Worm (Caenorhabditis elegans): ENCODE data around the gene ret-1.

The ret-1 gene

ce11 chrV:14851206-14851605 is 4.0 kb upstream of the ret-1 start:
- no peak for TF ChIP-seq dpl-1 (GFP tag; optimal IDR thresholded peaks at IDR 0.05)
- TF ChIP-seq fkh-8 (tag; optimal IDR thresholded peaks at IDR 0.05), result peak; percentile 37
- TF ChIP-seq xbp-1 (tag; optimal IDR thresholded peaks at IDR 0.05), result peak; percentile 9
- peak; percentile 53 for TF ChIP-seq tbx-2 (tag; optimal IDR thresholded peaks at IDR 0.05)
- TF ChIP-seq unc-86 (tag; optimal IDR thresholded peaks at IDR 0.05), result peak; percentile 2
- TF ChIP-seq nhr-47 (tag; optimal IDR thresholded peaks at IDR 0.05), result peak; percentile 45
- peak; percentile 84 for TF ChIP-seq lin-14 (GFP tag; optimal IDR thresholded peaks at IDR 0.05)
- peak; percentile 10 for TF ChIP-seq rnt-1 (tag; optimal IDR thresholded peaks at IDR 0.05)
- TF ChIP-seq ztf-4 (tag; optimal IDR thresholded peaks at IDR 0.05), result no peak
- no peak for TF ChIP-seq lin-39 (tag; optimal IDR thresholded peaks at IDR 0.05)
- TF ChIP-seq lin-35 (GFP tag; optimal IDR thresholded peaks at IDR 0.05), result peak in 1 of 2 experiments; percentile 40
- TF ChIP-seq nhr-28 (tag; optimal IDR thresholded peaks at IDR 0.05), result no peak
- no peak for TF ChIP-seq mdl-1 (tag; optimal IDR thresholded peaks at IDR 0.05)
- TF ChIP-seq blmp-1 (tag; optimal IDR thresholded peaks at IDR 0.05), result no peak
- TF ChIP-seq efl-1 (optimal IDR thresholded peaks at IDR 0.05), result peak in 1 of 2 experiments; percentile 29
- no peak for TF ChIP-seq efl-1 (GFP tag; optimal IDR thresholded peaks at IDR 0.05 in 1 of 2)
- no peak for TF ChIP-seq elt-2 (tag; optimal IDR thresholded peaks at IDR 0.05)
- peak; percentile 45 for TF ChIP-seq nhr-71 (tag; optimal IDR thresholded peaks at IDR 0.05)
- TF ChIP-seq lsy-2 (tag; optimal IDR thresholded peaks at IDR 0.05), result peak in 1 of 2 experiments; percentile 12
- peak in 2 of 3 experiments; percentile 12 to 45 for TF ChIP-seq ceh-82 (tag; optimal IDR thresholded peaks at IDR 0.05)
- peak; percentile 19; the same call in 1 of the 2 replicates for TF ChIP-seq isw-1 (GFP tag; IDR thresholded peaks at IDR 0.05)
- TF ChIP-seq unc-98 (GFP tag; IDR thresholded peaks at IDR 0.05), result no peak
- TF ChIP-seq swsn-7 (tag; optimal IDR thresholded peaks at IDR 0.05), result peak; percentile 1
- peak; percentile 44 for TF ChIP-seq zag-1 (tag; optimal IDR thresholded peaks at IDR 0.05)
- no peak for TF ChIP-seq nhr-12 (tag; optimal IDR thresholded peaks at IDR 0.05)

- TF ChIP-seq pqm-1 (tag; optimal IDR thresholded peaks at IDR 0.05), result peak; percentile 64
- TF ChIP-seq unc-98 (GFP tag; IDR thresholded peaks at IDR 0.05), result no peak
- no peak for TF ChIP-seq xbp-1 (tag; optimal IDR thresholded peaks at IDR 0.05)
- no peak for TF ChIP-seq swsn-7 (tag; optimal IDR thresholded peaks at IDR 0.05)
- no peak for TF ChIP-seq nhr-237 (tag; optimal IDR thresholded peaks at IDR 0.05)
- TF ChIP-seq efl-3 (GFP tag; optimal IDR thresholded peaks at IDR 0.05), result no peak
- no peak for TF ChIP-seq nhr-11 (tag; optimal IDR thresholded peaks at IDR 0.05)
- no peak for TF ChIP-seq egl-13 (tag; optimal IDR thresholded peaks at IDR 0.05)
- TF ChIP-seq nhr-12 (tag; optimal IDR thresholded peaks at IDR 0.05), result no peak
- peak; percentile 49 for TF ChIP-seq skn-1 (tag; optimal IDR thresholded peaks at IDR 0.05)
- no peak for TF ChIP-seq zag-1 (tag; optimal IDR thresholded peaks at IDR 0.05)
- no peak for TF ChIP-seq egl-27 (tag; optimal IDR thresholded peaks at IDR 0.05)
- no peak for TF ChIP-seq nhr-84 (tag; optimal IDR thresholded peaks at IDR 0.05)
- peak; percentile 5 for TF ChIP-seq sup-37 (GFP tag; optimal IDR thresholded peaks at IDR 0.05)
- TF ChIP-seq nhr-85 (tag), result no peak
- TF ChIP-seq ceh-88 (GFP tag; IDR thresholded peaks at IDR 0.05), result no peak
- peak; percentile 22 for TF ChIP-seq jun-1 (tag; optimal IDR thresholded peaks at IDR 0.05)
- TF ChIP-seq grh-1 (GFP tag; IDR thresholded peaks at IDR 0.05), result no peak
- no peak for TF ChIP-seq unc-130 (tag; optimal IDR thresholded peaks at IDR 0.05)
- TF ChIP-seq elt-3 (tag; optimal IDR thresholded peaks at IDR 0.05), result no peak
- TF ChIP-seq snpc-4 (tag; optimal IDR thresholded peaks at IDR 0.05), result no peak
- no peak for TF ChIP-seq mep-1 (tag; optimal IDR thresholded peaks at IDR 0.05)
- peak in 1 of 3 experiments; percentile 18 for TF ChIP-seq dpl-1 (GFP tag; optimal IDR thresholded peaks at IDR 0.05)
- TF ChIP-seq lin-39 (tag; optimal IDR thresholded peaks at IDR 0.05), result no peak
- TF ChIP-seq fkh-4 (tag; optimal IDR thresholded peaks at IDR 0.05; ENCODE audit: borderline replicate concordance), result no peak
- no peak for TF ChIP-seq unc-30 (tag; optimal IDR thresholded peaks at IDR 0.05)
- peak; percentile 50 for TF ChIP-seq nhr-19 (GFP tag; conservative IDR thresholded peaks at IDR 0.05)
- TF ChIP-seq ets-5 (GFP tag; IDR thresholded peaks at IDR 0.05), result no peak
- TF ChIP-seq unc-62 (GFP tag; optimal IDR thresholded peaks at IDR 0.05), result no peak
- no peak for TF ChIP-seq blmp-1 (tag; optimal IDR thresholded peaks at IDR 0.05)
- TF ChIP-seq fkh-10 (GFP tag; optimal IDR thresholded peaks at IDR 0.05), result no peak
- no peak for TF ChIP-seq F16B12.6 (tag; optimal IDR thresholded peaks at IDR 0.05)
- no peak for TF ChIP-seq hpl-2 (GFP tag; optimal IDR thresholded peaks at IDR 0.05)
- TF ChIP-seq unc-86 (tag; optimal IDR thresholded peaks at IDR 0.05), result no peak
- TF ChIP-seq irx-1 (tag; optimal IDR thresholded peaks at IDR 0.05), result no peak
- no peak for TF ChIP-seq mab-9 (GFP tag; IDR thresholded peaks at IDR 0.05)
These were observed 3.3 kb upstream of the ret-1 start for ce11 chrV:14850530-14850929.
